Fruit fly (Drosophila melanogaster): ENCODE results near the gene CG9016.

DNA sequence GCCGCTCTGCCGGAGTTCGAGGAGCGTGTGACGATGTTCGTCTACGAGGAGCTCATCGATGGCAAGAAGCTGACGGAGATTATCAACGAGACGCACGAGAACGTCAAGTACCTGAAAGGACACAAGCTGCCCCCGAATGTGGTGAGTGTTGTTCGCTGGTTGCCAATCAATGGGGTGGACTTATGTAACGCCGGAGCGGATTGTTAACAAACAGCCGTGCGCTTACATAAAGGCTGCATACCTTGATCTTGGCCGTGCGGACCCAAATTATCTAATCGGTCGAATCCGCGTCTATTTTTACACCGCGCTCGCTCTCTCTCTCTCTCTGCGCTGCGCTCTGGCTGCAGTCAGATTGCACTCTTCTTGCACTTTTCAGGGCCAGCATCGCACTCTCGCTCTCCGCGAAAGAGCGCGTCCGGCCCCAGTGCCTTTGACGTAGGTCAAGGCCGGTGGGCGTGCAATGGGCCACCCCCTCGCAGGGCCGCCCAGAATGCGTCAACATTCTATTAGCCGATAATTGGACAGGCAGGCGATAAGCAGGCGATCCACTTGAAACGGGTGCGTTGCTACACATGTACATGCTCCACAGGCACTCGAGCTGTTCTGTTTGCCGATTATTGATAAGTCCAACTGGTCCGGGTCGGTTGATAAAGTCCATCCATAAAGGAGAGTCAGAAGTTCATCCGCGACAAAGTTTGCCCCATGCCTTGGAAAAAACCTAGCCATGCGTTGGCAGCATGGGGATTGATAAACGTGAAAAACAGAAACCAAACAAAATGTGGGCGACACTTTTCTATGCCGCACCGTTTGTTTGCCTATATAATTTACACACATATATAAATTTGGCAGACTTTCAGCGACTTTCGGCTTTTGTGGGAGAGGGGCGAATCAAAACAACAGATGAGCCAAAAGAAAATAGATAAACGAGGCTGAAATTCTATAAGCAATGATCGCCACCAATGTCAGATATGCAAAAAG, 21.1 kb upstream of the CG9016 start:
- no peak for TF ChIP-seq MTF-1 (GFP tag; optimal IDR thresholded peaks at IDR 0.05; ENCODE audit: borderline replicate concordance)
- no peak for TF ChIP-seq Bteb2 (GFP tag; optimal IDR thresholded peaks at IDR 0.05)
- TF ChIP-seq CG43689 (GFP tag; IDR thresholded peaks at IDR 0.05): no peak
- no peak for TF ChIP-seq slou (GFP tag; optimal IDR thresholded peaks at IDR 0.05)
- no peak for TF ChIP-seq pfk (GFP tag; optimal IDR thresholded peaks at IDR 0.05)

All from whole organism, embryonic.